Worm (Caenorhabditis elegans): ENCODE results near the gene F48C5.2.

The F48C5.2 gene

DNA sequence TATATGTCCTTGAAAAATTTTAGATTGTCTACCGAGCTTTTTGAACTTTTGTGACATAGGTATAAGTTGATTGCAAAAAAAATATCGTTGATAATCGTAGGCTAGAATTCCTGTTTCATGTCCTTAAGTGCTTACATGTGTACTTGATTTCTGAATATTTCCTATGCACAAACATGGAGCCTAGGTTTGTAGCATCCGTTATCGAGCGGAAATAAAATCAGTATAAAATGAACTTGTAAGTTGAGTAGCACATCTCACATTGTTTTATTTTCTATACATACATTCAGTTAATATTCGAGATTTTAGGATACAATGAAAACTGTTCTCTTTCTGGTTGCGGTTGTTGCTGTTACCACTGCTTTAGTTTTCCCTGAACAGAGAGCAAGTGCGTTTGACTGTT lies 33.4 kb upstream of the F48C5.2 start, which contains the start of gene spp-9:
Gene spp-9 (plus strand): TSS at position 301 of the 400 bp plus-strand sequence.
- TF ChIP-seq nhr-12 (tag; optimal IDR thresholded peaks at IDR 0.05) = no peak
- no peak for TF ChIP-seq nhr-11 (tag; optimal IDR thresholded peaks at IDR 0.05)
- no peak for TF ChIP-seq skn-1 (tag; optimal IDR thresholded peaks at IDR 0.05)
- no peak for TF ChIP-seq nhr-6 (tag; optimal IDR thresholded peaks at IDR 0.05)
- TF ChIP-seq gmeb-1 (tag; optimal IDR thresholded peaks at IDR 0.05) = no peak
- TF ChIP-seq sem-4 (tag; optimal IDR thresholded peaks at IDR 0.05) = no peak
- no peak for TF ChIP-seq nhr-77 (tag; optimal IDR thresholded peaks at IDR 0.05)
- TF ChIP-seq crh-2 (tag; optimal IDR thresholded peaks at IDR 0.05) = no peak
- TF ChIP-seq ceh-82 (tag; optimal IDR thresholded peaks at IDR 0.05) = no peak
- no peak for TF ChIP-seq nhr-237 (tag; optimal IDR thresholded peaks at IDR 0.05)
- no peak for TF ChIP-seq egl-27 (tag; optimal IDR thresholded peaks at IDR 0.05)
- no peak for TF ChIP-seq lin-11 (tag; optimal IDR thresholded peaks at IDR 0.05)
- no peak for TF ChIP-seq sma-3 (GFP tag; optimal IDR thresholded peaks at IDR 0.05)

DNA sequence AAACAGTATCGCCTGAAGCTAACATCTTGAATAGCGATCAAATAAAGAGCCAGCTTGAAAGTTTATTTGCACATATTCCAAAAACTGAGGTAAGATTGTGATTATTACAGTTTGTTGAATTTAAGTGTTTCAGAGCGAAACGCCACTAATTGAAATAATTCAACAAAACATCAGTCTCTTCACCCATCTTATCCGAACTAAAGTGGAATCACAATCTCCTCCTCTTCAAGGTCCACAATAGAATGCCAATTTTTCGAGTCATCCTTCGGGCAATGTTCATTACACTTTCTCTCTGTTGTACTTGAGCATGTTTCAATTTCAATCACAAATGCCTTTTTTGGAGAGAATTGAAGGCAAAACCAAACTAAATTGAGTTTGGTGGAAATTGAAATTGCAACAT lies 29.9 kb upstream of the F48C5.2 start:
- TF ChIP-seq nhr-77 (tag; optimal IDR thresholded peaks at IDR 0.05) (no peak), mbf-1 (tag; optimal IDR thresholded peaks at IDR 0.05) (no peak), alr-1 (tag; optimal IDR thresholded peaks at IDR 0.05) (no peak), mdl-1 (tag; optimal IDR thresholded peaks at IDR 0.05) (no peak), nhr-10 (tag; optimal IDR thresholded peaks at IDR 0.05) (no peak), zag-1 (tag; optimal IDR thresholded peaks at IDR 0.05) (no peak), peb-1 (tag; optimal IDR thresholded peaks at IDR 0.05) (no peak), egl-27 (tag; optimal IDR thresholded peaks at IDR 0.05) (no peak), nhr-21 (tag; optimal IDR thresholded peaks at IDR 0.05) (no peak), nhr-25 (tag; optimal IDR thresholded peaks at IDR 0.05) (no peak), R02D3.7 (tag; optimal IDR thresholded peaks at IDR 0.05) (no peak), ztf-1 (GFP tag; conservative IDR thresholded peaks at IDR 0.05) (no peak), sem-4 (tag; optimal IDR thresholded peaks at IDR 0.05) (no peak), nhr-11 (tag; optimal IDR thresholded peaks at IDR 0.05) (no peak), dmd-4 (tag; optimal IDR thresholded peaks at IDR 0.05) (no peak), C34F6.9 (tag; optimal IDR thresholded peaks at IDR 0.05) (no peak), sma-3 (GFP tag; optimal IDR thresholded peaks at IDR 0.05) (no peak), gmeb-1 (tag; optimal IDR thresholded peaks at IDR 0.05) (no peak), fos-1 (tag; optimal IDR thresholded peaks at IDR 0.05) (no peak)

ce11 chrX:11482637-11483036 lies 28.5 kb upstream of the F48C5.2 start:
- peak; percentile 65 for TF ChIP-seq crh-2 (tag; optimal IDR thresholded peaks at IDR 0.05)
- no peak for TF ChIP-seq ZK546.5 (tag; optimal IDR thresholded peaks at IDR 0.05)
- TF ChIP-seq zag-1 (tag; optimal IDR thresholded peaks at IDR 0.05) = no peak
- no peak for TF ChIP-seq sem-4 (tag; optimal IDR thresholded peaks at IDR 0.05)
- TF ChIP-seq ztf-11 (tag; optimal IDR thresholded peaks at IDR 0.05) = no peak
- TF ChIP-seq peb-1 (tag; optimal IDR thresholded peaks at IDR 0.05) = no peak
- TF ChIP-seq ztf-1 (GFP tag; conservative IDR thresholded peaks at IDR 0.05) = no peak
- peak; percentile 40 for TF ChIP-seq sma-9 (GFP tag; optimal IDR thresholded peaks at IDR 0.05)
- no peak for TF ChIP-seq sma-9 (tag; optimal IDR thresholded peaks at IDR 0.05)
- TF ChIP-seq ceh-82 (tag; optimal IDR thresholded peaks at IDR 0.05) = no peak
- TF ChIP-seq lin-11 (tag; optimal IDR thresholded peaks at IDR 0.05) = no peak
- TF ChIP-seq nhr-10 (tag; optimal IDR thresholded peaks at IDR 0.05) = no peak
- TF ChIP-seq mdl-1 (tag; optimal IDR thresholded peaks at IDR 0.05) = peak in 1 of 2 experiments; percentile 67
- peak; percentile 72 for TF ChIP-seq F13H6.1 (tag; optimal IDR thresholded peaks at IDR 0.05)
- no peak for TF ChIP-seq aly-2 (tag; optimal IDR thresholded peaks at IDR 0.05)
- TF ChIP-seq lin-13 (GFP tag; optimal IDR thresholded peaks at IDR 0.05) = no peak
- TF ChIP-seq nhr-129 (tag; optimal IDR thresholded peaks at IDR 0.05) = peak; percentile 59
- no peak for TF ChIP-seq nhr-11 (tag; optimal IDR thresholded peaks at IDR 0.05)
- TF ChIP-seq gmeb-1 (tag; optimal IDR thresholded peaks at IDR 0.05) = peak; percentile 24
- TF ChIP-seq alr-1 (tag; optimal IDR thresholded peaks at IDR 0.05) = no peak
- peak; percentile 65 for TF ChIP-seq fos-1 (tag; optimal IDR thresholded peaks at IDR 0.05)
- TF ChIP-seq ceh-16 (tag; optimal IDR thresholded peaks at IDR 0.05) = no peak
- TF ChIP-seq nhr-237 (tag; optimal IDR thresholded peaks at IDR 0.05) = no peak
- TF ChIP-seq blmp-1 (tag; optimal IDR thresholded peaks at IDR 0.05; ENCODE audit: insufficient read depth) = no peak
- no peak for TF ChIP-seq Y55F3AM.14 (GFP tag; optimal IDR thresholded peaks at IDR 0.05)
- TF ChIP-seq unc-62 (GFP tag; optimal IDR thresholded peaks at IDR 0.05) = no peak
- TF ChIP-seq egl-27 (tag; optimal IDR thresholded peaks at IDR 0.05) = peak; percentile 18
- peak; percentile 23 for TF ChIP-seq unc-55 (GFP tag; optimal IDR thresholded peaks at IDR 0.05)

Data from whole organism, L2 larva.